Worm (Caenorhabditis elegans): ENCODE results near the gene F40A3.2.

ce11 chrV:7926784-7927183 lies 48.1 kb downstream of the F40A3.2 start, which contains the start of gene srsx-6:
- TF ChIP-seq lsy-2 (tag; optimal IDR thresholded peaks at IDR 0.05): no peak
- TF ChIP-seq cnd-1 (tag; optimal IDR thresholded peaks at IDR 0.05): no peak
- TF ChIP-seq unc-62 (GFP tag; optimal IDR thresholded peaks at IDR 0.05): no peak
- no peak for TF ChIP-seq pha-4 (tag; optimal IDR thresholded peaks at IDR 0.05)
- TF ChIP-seq mep-1 (tag; optimal IDR thresholded peaks at IDR 0.05): no peak
- TF ChIP-seq elt-1 (tag; optimal IDR thresholded peaks at IDR 0.05; ENCODE audit: borderline replicate concordance, insufficient read depth): no peak
- no peak for TF ChIP-seq snpc-4 (tag; optimal IDR thresholded peaks at IDR 0.05)
- no peak for TF ChIP-seq nhr-76 (tag; optimal IDR thresholded peaks at IDR 0.05)
- no peak for TF ChIP-seq nhr-12 (tag; optimal IDR thresholded peaks at IDR 0.05)
- no peak for TF ChIP-seq elt-3 (tag; optimal IDR thresholded peaks at IDR 0.05)
- no peak for TF ChIP-seq ceh-43 (GFP tag; optimal IDR thresholded peaks at IDR 0.05)
- TF ChIP-seq unc-120 (tag; optimal IDR thresholded peaks at IDR 0.05; ENCODE audit: poor library complexity, severe bottlenecking): no peak
- no peak for TF ChIP-seq unc-39 (tag; optimal IDR thresholded peaks at IDR 0.05)
- no peak for TF ChIP-seq mls-2 (tag; optimal IDR thresholded peaks at IDR 0.05)
